1 fruit fly cellular context compared by ENCODE assay signal in genomic region chr3R:6410412-6411225, dm6.
TF ChIP-seq lines count a peak whose summit lies in the region.

No protein-coding gene starts in this region.

TF ChIP-seq in whole organism, embryonic, 481 proteins besides CTCF, POLR2A, EP300 and RAD21 (continued from another document and continues in another):
- peak; percentile 64; the same call in 1 of the 3 replicates for TF ChIP-seq Dbx (GFP tag; IDR thresholded peaks at IDR 0.05; lab: Robert Waterston, UW)
- no peak for TF ChIP-seq HLH4C (GFP tag; IDR thresholded peaks at IDR 0.05; lab: Robert Waterston, UW; ENCODE audit: partially characterized antibody)
- peak; percentile 41 for TF ChIP-seq ERR (GFP tag; optimal IDR thresholded peaks at IDR 0.05; lab: Kevin White, UChicago)
- 0 out of 3 replicates have a peak, but pooled peaks have one; percentile 74 for TF ChIP-seq CG3726 (GFP tag; IDR thresholded peaks at IDR 0.05; lab: Robert Waterston, UW)
- peak; percentile 45 for TF ChIP-seq Ada2b (GFP tag; IDR thresholded peaks at IDR 0.05; lab: Robert Waterston, UW)
- peak; percentile 63 for TF ChIP-seq her (GFP tag; optimal IDR thresholded peaks at IDR 0.05; lab: Kevin White, UChicago)
- peak in 1 of 3 experiments; percentile 58 for TF ChIP-seq Stat92E (GFP tag; optimal IDR thresholded peaks at IDR 0.05; lab: Kevin White, UChicago)
- peak; percentile 42; the same call in 1 of the 2 replicates for TF ChIP-seq sim (GFP tag; IDR thresholded peaks at IDR 0.05; lab: Robert Waterston, UW)
- TF ChIP-seq CG9609 (GFP tag; optimal IDR thresholded peaks at IDR 0.05; lab: Kevin White, UChicago): peak; percentile 85
- peak; percentile 72 for TF ChIP-seq CG4328 (GFP tag; optimal IDR thresholded peaks at IDR 0.05; lab: Kevin White, UChicago)
- TF ChIP-seq fd3F (GFP tag; optimal IDR thresholded peaks at IDR 0.05; lab: Kevin White, UChicago): peak; percentile 83
- TF ChIP-seq Vsx1 (GFP tag; optimal IDR thresholded peaks at IDR 0.05; lab: Kevin White, UChicago): peak; percentile 78
- peak; percentile 30 for TF ChIP-seq Drgx (GFP tag; IDR thresholded peaks at IDR 0.05; lab: Robert Waterston, UW)
- peak; percentile 76 for TF ChIP-seq CG16815 (GFP tag; optimal IDR thresholded peaks at IDR 0.05; lab: Kevin White, UChicago)
- TF ChIP-seq peb (GFP tag; IDR thresholded peaks at IDR 0.05; lab: Robert Waterston, UW): peak; percentile 14; the same call in 1 of the 2 replicates
- peak; percentile 65 for TF ChIP-seq CG12744 (GFP tag; optimal IDR thresholded peaks at IDR 0.05; lab: Kevin White, UChicago)
- TF ChIP-seq stwl (tag; optimal IDR thresholded peaks at IDR 0.05; lab: Kevin White, UChicago): no peak
- peak; percentile 60 for TF ChIP-seq HLH3B (GFP tag; IDR thresholded peaks at IDR 0.05; lab: Robert Waterston, UW)
- TF ChIP-seq CG17328 (GFP tag; IDR thresholded peaks at IDR 0.05; lab: Robert Waterston, UW): peak; percentile 31
- TF ChIP-seq ken (GFP tag; IDR thresholded peaks at IDR 0.05; lab: Robert Waterston, UW): peak; percentile 63; the same call in 2 of the 3 replicates
- peak; percentile 65 for TF ChIP-seq schlank (tag; optimal IDR thresholded peaks at IDR 0.05; lab: Kevin White, UChicago)
- peak; percentile 73 for TF ChIP-seq salm (tag; optimal IDR thresholded peaks at IDR 0.05; lab: Kevin White, UChicago)
- peak; percentile 56 for TF ChIP-seq emc (GFP tag; optimal IDR thresholded peaks at IDR 0.05; lab: Kevin White, UChicago)
- TF ChIP-seq Xrp1 (GFP tag; IDR thresholded peaks at IDR 0.05; lab: Robert Waterston, UW): peak; percentile 67; the same call in 1 of the 2 replicates
- TF ChIP-seq CG18262 (tag; optimal IDR thresholded peaks at IDR 0.05; lab: Kevin White, UChicago): peak; percentile 96
- peak; percentile 88 for TF ChIP-seq cwo (GFP tag; optimal IDR thresholded peaks at IDR 0.05; lab: Kevin White, UChicago)
- TF ChIP-seq NC2β (GFP tag; optimal IDR thresholded peaks at IDR 0.05; lab: Kevin White, UChicago): peak; percentile 65
- peak; percentile 54 for TF ChIP-seq CG15514 (GFP tag; optimal IDR thresholded peaks at IDR 0.05; lab: Kevin White, UChicago)
- peak; percentile 75 for TF ChIP-seq CG7786 (GFP tag; optimal IDR thresholded peaks at IDR 0.05; lab: Kevin White, UChicago)
- peak; percentile 85 for TF ChIP-seq CG8388 (GFP tag; optimal IDR thresholded peaks at IDR 0.05; lab: Kevin White, UChicago)
- TF ChIP-seq bab2 (GFP tag; optimal IDR thresholded peaks at IDR 0.05; lab: Kevin White, UChicago): peak; percentile 77
- peak; percentile 18; the same call in 1 of the 2 replicates for TF ChIP-seq danr (GFP tag; IDR thresholded peaks at IDR 0.05; lab: Robert Waterston, UW)
- peak; percentile 88 for TF ChIP-seq CG1233 (GFP tag; optimal IDR thresholded peaks at IDR 0.05; lab: Kevin White, UChicago)
- TF ChIP-seq Lpt (GFP tag; optimal IDR thresholded peaks at IDR 0.05; lab: Kevin White, UChicago): no peak
- peak; percentile 67 for TF ChIP-seq CG32772 (GFP tag; IDR thresholded peaks at IDR 0.05; lab: Robert Waterston, UW)
- TF ChIP-seq CG17186 (GFP tag; optimal IDR thresholded peaks at IDR 0.05; lab: Kevin White, UChicago): peak; percentile 47
- TF ChIP-seq B-H1 (GFP tag; IDR thresholded peaks at IDR 0.05; lab: Robert Waterston, UW): peak; percentile 46
- peak; percentile 88 for TF ChIP-seq PHDP (tag; optimal IDR thresholded peaks at IDR 0.05; lab: Kevin White, UChicago)
- peak; percentile 43; the same call in 1 of the 3 replicates for TF ChIP-seq gce (GFP tag; IDR thresholded peaks at IDR 0.05; lab: Robert Waterston, UW)
- TF ChIP-seq CG11247 (GFP tag; IDR thresholded peaks at IDR 0.05; lab: Robert Waterston, UW): peak; percentile 48
- TF ChIP-seq sens (GFP tag; lab: Kevin White, UChicago): peak; percentile 98
- TF ChIP-seq D (optimal IDR thresholded peaks at IDR 0.05; lab: Kevin White, UChicago): no peak
- TF ChIP-seq D (GFP tag; optimal IDR thresholded peaks at IDR 0.05; lab: Kevin White, UChicago): peak; percentile 86
- no peak for TF ChIP-seq Dp (GFP tag; optimal IDR thresholded peaks at IDR 0.05; lab: Kevin White, UChicago)
- TF ChIP-seq Ets97D (GFP tag; optimal IDR thresholded peaks at IDR 0.05; lab: Kevin White, UChicago): peak; percentile 27
- TF ChIP-seq Optix (GFP tag; IDR thresholded peaks at IDR 0.05; lab: Robert Waterston, UW): 0 out of 3 replicates have a peak, but pooled peaks have one; percentile 38
- TF ChIP-seq CG12299 (tag; optimal IDR thresholded peaks at IDR 0.05; lab: Kevin White, UChicago): peak; percentile 72
- peak; percentile 87 for TF ChIP-seq nerfin-1 (tag; optimal IDR thresholded peaks at IDR 0.05; lab: Kevin White, UChicago)
- no peak for TF ChIP-seq Dip2 (GFP tag; IDR thresholded peaks at IDR 0.05; lab: Robert Waterston, UW)
- TF ChIP-seq Fer3 (tag; optimal IDR thresholded peaks at IDR 0.05; lab: Kevin White, UChicago): peak; percentile 81
- TF ChIP-seq Tbp (GFP tag; optimal IDR thresholded peaks at IDR 0.05; lab: Kevin White, UChicago): no peak
- TF ChIP-seq CG30403 (GFP tag; optimal IDR thresholded peaks at IDR 0.05; lab: Kevin White, UChicago): peak; percentile 95
- peak; percentile 74; the same call in 2 of the 3 replicates for TF ChIP-seq so (GFP tag; IDR thresholded peaks at IDR 0.05; lab: Robert Waterston, UW)
- no peak for TF ChIP-seq bigmax (GFP tag; optimal IDR thresholded peaks at IDR 0.05; lab: Kevin White, UChicago)
- no peak for TF ChIP-seq CG3407 (GFP tag; optimal IDR thresholded peaks at IDR 0.05; lab: Kevin White, UChicago)
- peak; percentile 88 for TF ChIP-seq CG10209 (GFP tag; optimal IDR thresholded peaks at IDR 0.05; lab: Kevin White, UChicago)
- peak; percentile 67 for TF ChIP-seq CG1792 (GFP tag; optimal IDR thresholded peaks at IDR 0.05; lab: Kevin White, UChicago)
- peak; percentile 62; the same call in 1 of the 2 replicates for TF ChIP-seq stc (GFP tag; IDR thresholded peaks at IDR 0.05; lab: Robert Waterston, UW)
- TF ChIP-seq repo (GFP tag; optimal IDR thresholded peaks at IDR 0.05; lab: Kevin White, UChicago): peak; percentile 70
- TF ChIP-seq ara (GFP tag; IDR thresholded peaks at IDR 0.05; lab: Robert Waterston, UW): peak; percentile 63; the same call in 1 of the 2 replicates
- TF ChIP-seq CG16863 (GFP tag; optimal IDR thresholded peaks at IDR 0.05; lab: Kevin White, UChicago): peak; percentile 81
- TF ChIP-seq Nf-YA (GFP tag; IDR thresholded peaks at IDR 0.05; lab: Robert Waterston, UW): no peak
- TF ChIP-seq knrl (GFP tag; IDR thresholded peaks at IDR 0.05; lab: Robert Waterston, UW; ENCODE audit: partially characterized antibody): no peak
- TF ChIP-seq ewg (GFP tag; optimal IDR thresholded peaks at IDR 0.05; lab: Kevin White, UChicago): peak; percentile 82
- peak; percentile 80 for TF ChIP-seq mirr (GFP tag; optimal IDR thresholded peaks at IDR 0.05; lab: Kevin White, UChicago)
- TF ChIP-seq Nf-YB (GFP tag; optimal IDR thresholded peaks at IDR 0.05; lab: Kevin White, UChicago): peak; percentile 76
- TF ChIP-seq CG33557 (GFP tag; optimal IDR thresholded peaks at IDR 0.05; lab: Kevin White, UChicago): peak; percentile 68
- no peak; the same call in 2 of the 4 replicates for TF ChIP-seq Gug (GFP tag; IDR thresholded peaks at IDR 0.05; lab: Robert Waterston, UW)
- peak; percentile 70 for TF ChIP-seq Mad (GFP tag; optimal IDR thresholded peaks at IDR 0.05; lab: Kevin White, UChicago)
- TF ChIP-seq Doc2 (GFP tag; IDR thresholded peaks at IDR 0.05; lab: Robert Waterston, UW): no peak
- TF ChIP-seq CG2875 (GFP tag; optimal IDR thresholded peaks at IDR 0.05; lab: Kevin White, UChicago): peak; percentile 69
- peak in 1 of 3 experiments; percentile 90 for TF ChIP-seq lola (GFP tag; optimal IDR thresholded peaks at IDR 0.05; lab: Kevin White, UChicago)
- TF ChIP-seq CG3995 (GFP tag; optimal IDR thresholded peaks at IDR 0.05; lab: Kevin White, UChicago): peak; percentile 67
- TF ChIP-seq ranshi (GFP tag; IDR thresholded peaks at IDR 0.05; lab: Robert Waterston, UW): peak; percentile 68; the same call in 1 of the 2 replicates
- peak; percentile 74 for TF ChIP-seq CG1647 (GFP tag; optimal IDR thresholded peaks at IDR 0.05; lab: Kevin White, UChicago)
- peak; percentile 49 for TF ChIP-seq CG8944 (GFP tag; optimal IDR thresholded peaks at IDR 0.05; lab: Kevin White, UChicago)
- TF ChIP-seq Ravus (GFP tag; IDR thresholded peaks at IDR 0.05; lab: Robert Waterston, UW): no peak; the same call in 1 of the 2 replicates
- no peak for TF ChIP-seq CG7963 (GFP tag; IDR thresholded peaks at IDR 0.05; lab: Robert Waterston, UW; ENCODE audit: partially characterized antibody)
- peak; percentile 78 to 83 for TF ChIP-seq chif (GFP tag; optimal IDR thresholded peaks at IDR 0.05; lab: Kevin White, UChicago)
- TF ChIP-seq trh (GFP tag; optimal IDR thresholded peaks at IDR 0.05; lab: Kevin White, UChicago): peak; percentile 53
- peak; percentile 57 for TF ChIP-seq CG3847 (GFP tag; IDR thresholded peaks at IDR 0.05; lab: Robert Waterston, UW)
- peak; percentile 95 for TF ChIP-seq CG7556 (GFP tag; optimal IDR thresholded peaks at IDR 0.05; lab: Kevin White, UChicago)
- peak; percentile 78 for TF ChIP-seq CG11398 (GFP tag; optimal IDR thresholded peaks at IDR 0.05; lab: Kevin White, UChicago)
- peak; percentile 51 for TF ChIP-seq Sry-β (GFP tag; optimal IDR thresholded peaks at IDR 0.05; lab: Kevin White, UChicago)
- no peak for TF ChIP-seq luna (GFP tag; optimal IDR thresholded peaks at IDR 0.05; lab: Kevin White, UChicago)
- TF ChIP-seq ftz-f1 (GFP tag; optimal IDR thresholded peaks at IDR 0.05; lab: Kevin White, UChicago): peak; percentile 37
- peak; percentile 83 for TF ChIP-seq dysf (GFP tag; IDR thresholded peaks at IDR 0.05; lab: Robert Waterston, UW)
- peak; percentile 56 for TF ChIP-seq CG2116 (GFP tag; optimal IDR thresholded peaks at IDR 0.05; lab: Kevin White, UChicago)
- TF ChIP-seq Myb (GFP tag; optimal IDR thresholded peaks at IDR 0.05; lab: Kevin White, UChicago): peak; percentile 65
- peak; percentile 30; the same call in 1 of the 2 replicates for TF ChIP-seq CG5953 (GFP tag; IDR thresholded peaks at IDR 0.05; lab: Robert Waterston, UW)
- TF ChIP-seq BEAF-32 (GFP tag; optimal IDR thresholded peaks at IDR 0.05; lab: Kevin White, UChicago): no peak
- peak; percentile 61 for TF ChIP-seq p53 (GFP tag; optimal IDR thresholded peaks at IDR 0.05; lab: Kevin White, UChicago)
- TF ChIP-seq CoRest (tag; optimal IDR thresholded peaks at IDR 0.05; lab: Kevin White, UChicago): peak; percentile 96
- TF ChIP-seq Spps (tag; optimal IDR thresholded peaks at IDR 0.05; lab: Kevin White, UChicago): peak; percentile 33
- TF ChIP-seq CG30020 (tag; optimal IDR thresholded peaks at IDR 0.05; lab: Kevin White, UChicago): peak; percentile 72
- no peak for TF ChIP-seq Taf1 (GFP tag; IDR thresholded peaks at IDR 0.05; lab: Robert Waterston, UW)
- no peak for TF ChIP-seq Scr (GFP tag; IDR thresholded peaks at IDR 0.05; lab: Robert Waterston, UW; ENCODE audit: partially characterized antibody)
- TF ChIP-seq prd (optimal IDR thresholded peaks at IDR 0.05; lab: Kevin White, UChicago): no peak
- TF ChIP-seq prd (GFP tag; IDR thresholded peaks at IDR 0.05; lab: Robert Waterston, UW): peak; percentile 81
- TF ChIP-seq twi (tag; optimal IDR thresholded peaks at IDR 0.05; lab: Kevin White, UChicago): peak; percentile 79
- TF ChIP-seq ci (GFP tag; IDR thresholded peaks at IDR 0.05; lab: Robert Waterston, UW): peak; percentile 53; the same call in 2 of the 3 replicates
- peak; percentile 80 for TF ChIP-seq kni (GFP tag; optimal IDR thresholded peaks at IDR 0.05; lab: Kevin White, UChicago)
- peak; percentile 24 for TF ChIP-seq pfk (GFP tag; optimal IDR thresholded peaks at IDR 0.05; lab: Kevin White, UChicago)
- TF ChIP-seq CG17361 (GFP tag; IDR thresholded peaks at IDR 0.05; lab: Robert Waterston, UW): peak; percentile 98
- TF ChIP-seq CG14965 (GFP tag; optimal IDR thresholded peaks at IDR 0.05; lab: Kevin White, UChicago; ENCODE audit: borderline replicate concordance): no peak
- TF ChIP-seq Dad (GFP tag; optimal IDR thresholded peaks at IDR 0.05; lab: Kevin White, UChicago): peak; percentile 62
- peak; percentile 89 for TF ChIP-seq HHEX (GFP tag; optimal IDR thresholded peaks at IDR 0.05; lab: Kevin White, UChicago)
- TF ChIP-seq CG6254 (GFP tag; optimal IDR thresholded peaks at IDR 0.05; lab: Kevin White, UChicago): peak; percentile 71
- TF ChIP-seq Bteb2 (GFP tag; optimal IDR thresholded peaks at IDR 0.05; lab: Kevin White, UChicago): peak; percentile 73
- TF ChIP-seq pita (GFP tag; optimal IDR thresholded peaks at IDR 0.05; lab: Kevin White, UChicago): no peak
- TF ChIP-seq Hr3 (GFP tag; optimal IDR thresholded peaks at IDR 0.05; lab: Kevin White, UChicago): peak; percentile 86
- TF ChIP-seq MESR4 (GFP tag; optimal IDR thresholded peaks at IDR 0.05; lab: Kevin White, UChicago): no peak
- no peak for TF ChIP-seq hkb (optimal IDR thresholded peaks at IDR 0.05; lab: Kevin White, UChicago)
- peak; percentile 71 for TF ChIP-seq hkb (GFP tag; IDR thresholded peaks at IDR 0.05; lab: Robert Waterston, UW)
- peak; percentile 75 for TF ChIP-seq mam (GFP tag; optimal IDR thresholded peaks at IDR 0.05; lab: Kevin White, UChicago)
- TF ChIP-seq grn (GFP tag; optimal IDR thresholded peaks at IDR 0.05; lab: Kevin White, UChicago): peak; percentile 42
- peak; percentile 51 for TF ChIP-seq psq (GFP tag; optimal IDR thresholded peaks at IDR 0.05; lab: Kevin White, UChicago)
- TF ChIP-seq toy (GFP tag; IDR thresholded peaks at IDR 0.05; lab: Robert Waterston, UW): no peak
- TF ChIP-seq hth (optimal IDR thresholded peaks at IDR 0.05; lab: Kevin White, UChicago): no peak
- TF ChIP-seq CG12071 (GFP tag; optimal IDR thresholded peaks at IDR 0.05; lab: Kevin White, UChicago): peak; percentile 75
- peak; percentile 88 for TF ChIP-seq chn (GFP tag; optimal IDR thresholded peaks at IDR 0.05; lab: Kevin White, UChicago)
- TF ChIP-seq CG10462 (GFP tag; optimal IDR thresholded peaks at IDR 0.05; lab: Kevin White, UChicago): peak; percentile 52
- TF ChIP-seq CG10959 (GFP tag; IDR thresholded peaks at IDR 0.05; lab: Robert Waterston, UW): no peak
- peak; percentile 65 for TF ChIP-seq CG17802 (tag; optimal IDR thresholded peaks at IDR 0.05; lab: Kevin White, UChicago)
- TF ChIP-seq nmo (GFP tag; optimal IDR thresholded peaks at IDR 0.05; lab: Kevin White, UChicago): peak; percentile 95
- TF ChIP-seq CG15011 (GFP tag; optimal IDR thresholded peaks at IDR 0.05; lab: Kevin White, UChicago): peak; percentile 89
- TF ChIP-seq CG11723 (GFP tag; optimal IDR thresholded peaks at IDR 0.05; lab: Kevin White, UChicago): peak; percentile 79
- TF ChIP-seq CG6791 (GFP tag; IDR thresholded peaks at IDR 0.05; lab: Robert Waterston, UW; ENCODE audit: partially characterized antibody): no peak
- peak; percentile 57 for TF ChIP-seq dm (GFP tag; optimal IDR thresholded peaks at IDR 0.05; lab: Kevin White, UChicago)
